Fruit fly (Drosophila melanogaster) Kc167 (cell line): ENCODE data around the gene Msp300.

Experiments used
- insv ChIP-seq: fragments of >200 bp; optimal IDR thresholded peaks from 3 replicates; lab custom pipeline; 2018; ENCODE audit warnings: missing external identifiers
- psq ChIP-seq: fragments of >200 bp; optimal IDR thresholded peaks from 2 replicates; lab custom pipeline; 2017; ENCODE audit warnings: missing external identifiers

DNA sequence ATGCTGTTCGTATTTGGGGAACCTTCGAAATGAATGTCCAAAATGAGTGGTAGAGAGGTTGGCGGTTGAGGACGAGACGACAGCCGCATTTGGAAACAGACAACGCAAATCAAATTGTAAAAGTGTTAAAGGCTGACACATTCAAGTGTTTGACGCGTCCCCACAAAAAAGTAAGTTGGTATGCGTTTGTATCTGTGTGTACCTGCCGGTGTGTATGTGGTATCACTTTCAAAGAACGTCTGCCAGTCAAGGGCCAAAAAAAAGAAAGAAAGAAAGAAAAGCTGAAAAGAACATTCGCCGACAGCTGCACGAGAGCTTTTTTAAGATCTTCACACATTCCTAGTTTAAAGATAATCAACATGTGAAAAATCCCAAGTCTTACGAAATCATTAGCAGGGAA is 147.1 kb downstream of the Msp300 start:
- TF ChIP-seq insv (lab: Kevin White, UChicago), result no peak
- TF ChIP-seq psq (lab: Kevin White, UChicago), result no peak
